Worm (Caenorhabditis elegans): ENCODE results near the gene dhs-7.

Gene dhs-7

DNA sequence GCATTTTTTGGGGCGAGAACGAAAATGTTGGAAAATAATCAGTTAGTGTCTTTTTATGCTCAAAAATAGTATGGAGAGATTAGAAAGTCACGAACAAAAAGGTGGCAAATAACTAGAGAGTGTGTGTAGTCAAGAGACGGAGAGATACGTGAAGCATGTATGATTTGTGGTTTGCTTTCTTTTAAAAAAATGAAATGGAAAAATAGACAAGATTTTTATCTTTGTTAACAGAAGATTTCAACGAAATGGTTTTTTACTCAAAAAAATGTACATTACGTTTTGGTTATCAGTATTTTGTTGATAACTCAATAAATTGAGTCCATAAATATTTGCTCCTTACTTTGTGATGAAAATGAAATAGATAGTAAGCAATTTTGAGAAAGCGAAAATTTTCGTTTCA is at the start of gene dhs-7:
Gene dhs-7, minus strand, starts transcription at position 277 of the 400 bp plus-strand sequence.
- no peak for TF ChIP-seq sea-1 (GFP tag; conservative IDR thresholded peaks at IDR 0.05)
- TF ChIP-seq ets-7 (tag; optimal IDR thresholded peaks at IDR 0.05): no peak
- no peak for TF ChIP-seq ama-1 (optimal IDR thresholded peaks at IDR 0.05)
- TF ChIP-seq tbx-11 (GFP tag; IDR thresholded peaks at IDR 0.05): no peak
- TF ChIP-seq tbx-37 (GFP tag; conservative IDR thresholded peaks at IDR 0.05): no peak
- no peak for TF ChIP-seq tra-4 (tag; optimal IDR thresholded peaks at IDR 0.05)
- TF ChIP-seq ceh-36 (tag; optimal IDR thresholded peaks at IDR 0.05): no peak
- no peak for TF ChIP-seq F13C5.2 (tag; optimal IDR thresholded peaks at IDR 0.05)
- TF ChIP-seq pes-1 (GFP tag; IDR thresholded peaks at IDR 0.05): no peak
- TF ChIP-seq aly-1 (tag; optimal IDR thresholded peaks at IDR 0.05): no peak
- TF ChIP-seq hmg-4 (GFP tag; optimal IDR thresholded peaks at IDR 0.05): no peak
- no peak for TF ChIP-seq flt-1 (GFP tag; IDR thresholded peaks at IDR 0.05)
- no peak for TF ChIP-seq scrt-1 (GFP tag; IDR thresholded peaks at IDR 0.05)
- no peak for TF ChIP-seq B0310.2 (tag; optimal IDR thresholded peaks at IDR 0.05)
- no peak for TF ChIP-seq ceh-13 (GFP tag; optimal IDR thresholded peaks at IDR 0.05)
- no peak for TF ChIP-seq hmbx-1 (tag; optimal IDR thresholded peaks at IDR 0.05)

DNA sequence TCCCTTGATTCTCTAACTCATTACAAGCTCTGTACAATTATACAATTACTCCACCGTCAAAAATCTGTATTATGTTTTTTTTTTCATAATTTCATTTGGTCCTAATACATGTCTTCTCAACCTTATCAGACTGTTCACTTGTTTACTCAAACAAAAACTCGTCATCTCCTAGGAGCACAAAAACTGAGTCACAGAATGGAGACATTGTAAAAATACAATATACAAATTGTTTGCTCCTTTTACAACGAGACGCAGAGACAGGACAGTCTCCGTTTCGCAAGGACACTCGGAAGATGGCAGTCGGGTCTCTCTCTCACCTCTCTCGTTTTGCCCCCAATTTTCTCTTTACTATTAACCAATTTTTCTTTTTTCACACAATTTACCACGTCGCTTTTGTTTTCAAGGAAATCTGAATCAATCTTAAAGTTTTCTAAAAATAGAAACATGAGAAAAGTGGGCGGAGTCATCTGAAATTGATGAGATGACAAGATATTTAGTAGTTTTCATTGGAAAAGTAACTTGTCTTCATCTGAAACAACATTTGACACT is 47.4 kb upstream of the dhs-7 start, which contains the start of gene F32A5.8:
Gene F32A5.8, plus strand, starts transcription at position 499 of the 549 bp plus-strand sequence.
- TF ChIP-seq ceh-36 (tag; optimal IDR thresholded peaks at IDR 0.05) (no peak), flt-1 (GFP tag; IDR thresholded peaks at IDR 0.05) (no peak), tbx-11 (GFP tag; IDR thresholded peaks at IDR 0.05) (no peak)

- TF ChIP-seq hnd-1 (tag; optimal IDR thresholded peaks at IDR 0.05) (no peak), aly-1 (tag; optimal IDR thresholded peaks at IDR 0.05) (no peak), tra-4 (tag; optimal IDR thresholded peaks at IDR 0.05) (no peak), ets-7 (tag; optimal IDR thresholded peaks at IDR 0.05) (no peak), tbx-11 (GFP tag; IDR thresholded peaks at IDR 0.05) (no peak), F13C5.2 (tag; optimal IDR thresholded peaks at IDR 0.05) (no peak), scrt-1 (GFP tag; IDR thresholded peaks at IDR 0.05) (no peak)
Measured at ce11 chrII:7253073-7253472, 44.8 kb upstream of the dhs-7 start, which contains the start of gene lsm-4. lsm-4 (minus strand) TSS chrII:7253163.

DNA sequence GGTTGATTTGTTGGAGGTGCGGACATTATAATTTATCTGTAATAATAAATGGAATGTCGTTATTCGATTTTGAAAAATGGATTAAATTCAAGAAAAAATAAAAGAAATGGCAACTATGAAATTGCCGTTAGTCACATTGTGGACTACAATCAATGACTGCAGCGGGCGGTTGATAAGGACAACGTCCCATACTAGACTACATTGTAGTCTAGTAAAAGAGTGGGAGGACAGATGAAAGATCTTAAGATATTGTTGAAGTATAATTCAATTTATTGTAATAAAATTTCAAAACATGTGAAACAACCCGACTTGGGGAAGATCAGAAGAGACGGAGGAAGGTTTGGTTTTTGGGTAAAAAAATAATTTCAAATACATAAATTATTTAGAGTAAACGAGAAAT is 43.7 kb upstream of the dhs-7 start, which contains the start of the genes prx-13 and ada-2:
Gene prx-13, minus strand, starts transcription at position 38 of the 400 bp plus-strand sequence.
Gene ada-2, plus strand, starts transcription at position 282 of the 400 bp plus-strand sequence.
- no peak for TF ChIP-seq B0310.2 (tag; optimal IDR thresholded peaks at IDR 0.05)
- no peak for TF ChIP-seq flt-1 (GFP tag; IDR thresholded peaks at IDR 0.05)
- no peak for TF ChIP-seq tbx-37 (GFP tag; conservative IDR thresholded peaks at IDR 0.05)
- no peak for TF ChIP-seq tra-4 (tag; optimal IDR thresholded peaks at IDR 0.05)
- TF ChIP-seq ama-1 (optimal IDR thresholded peaks at IDR 0.05): no peak

- TF ChIP-seq hmg-4 (GFP tag; optimal IDR thresholded peaks at IDR 0.05): no peak
- TF ChIP-seq aly-1 (tag; optimal IDR thresholded peaks at IDR 0.05): no peak
- no peak for TF ChIP-seq tbx-11 (GFP tag; IDR thresholded peaks at IDR 0.05)
- no peak for TF ChIP-seq pes-1 (GFP tag; IDR thresholded peaks at IDR 0.05)
- TF ChIP-seq flt-1 (GFP tag; IDR thresholded peaks at IDR 0.05): no peak
- no peak for TF ChIP-seq ets-7 (tag; optimal IDR thresholded peaks at IDR 0.05)
- no peak for TF ChIP-seq F13C5.2 (tag; optimal IDR thresholded peaks at IDR 0.05)
Measured at ce11 chrII:7245576-7245975, 37.3 kb upstream of the dhs-7 start, which contains the start of gene skpo-3. skpo-3 (plus strand) TSS chrII:7245876.

- TF ChIP-seq pes-1 (GFP tag; IDR thresholded peaks at IDR 0.05) (no peak), tbx-11 (GFP tag; IDR thresholded peaks at IDR 0.05) (no peak), flt-1 (GFP tag; IDR thresholded peaks at IDR 0.05) (no peak), tra-4 (tag; optimal IDR thresholded peaks at IDR 0.05) (no peak)
Measured at ce11 chrII:7242754-7243153, 34.5 kb upstream of the dhs-7 start.

ce11 chrII:7239705-7240104 is 31.4 kb upstream of the dhs-7 start:
- TF ChIP-seq ama-1 (optimal IDR thresholded peaks at IDR 0.05) (no peak), hmg-4 (GFP tag; optimal IDR thresholded peaks at IDR 0.05) (no peak), tra-4 (tag; optimal IDR thresholded peaks at IDR 0.05) (no peak), B0310.2 (tag; optimal IDR thresholded peaks at IDR 0.05) (no peak), F13C5.2 (tag; optimal IDR thresholded peaks at IDR 0.05) (no peak), flt-1 (GFP tag; IDR thresholded peaks at IDR 0.05) (no peak), hmbx-1 (tag; optimal IDR thresholded peaks at IDR 0.05) (no peak), scrt-1 (GFP tag; IDR thresholded peaks at IDR 0.05) (no peak), pes-1 (GFP tag; IDR thresholded peaks at IDR 0.05) (no peak), ceh-13 (GFP tag; optimal IDR thresholded peaks at IDR 0.05) (no peak), ets-7 (tag; optimal IDR thresholded peaks at IDR 0.05) (no peak), sea-1 (GFP tag; conservative IDR thresholded peaks at IDR 0.05) (no peak)

ce11 chrII:7238791-7239190 is 30.5 kb upstream of the dhs-7 start:
- TF ChIP-seq B0310.2 (tag; optimal IDR thresholded peaks at IDR 0.05) (no peak), pes-1 (GFP tag; IDR thresholded peaks at IDR 0.05) (no peak), ets-7 (tag; optimal IDR thresholded peaks at IDR 0.05) (no peak), tbx-11 (GFP tag; IDR thresholded peaks at IDR 0.05) (no peak), aly-1 (tag; optimal IDR thresholded peaks at IDR 0.05) (no peak), tra-4 (tag; optimal IDR thresholded peaks at IDR 0.05) (no peak), tbx-37 (GFP tag; conservative IDR thresholded peaks at IDR 0.05) (no peak), ceh-36 (tag; optimal IDR thresholded peaks at IDR 0.05) (no peak), ceh-13 (GFP tag; optimal IDR thresholded peaks at IDR 0.05) (no peak), flt-1 (GFP tag; IDR thresholded peaks at IDR 0.05) (no peak), F13C5.2 (tag; optimal IDR thresholded peaks at IDR 0.05) (no peak), hmg-4 (GFP tag; optimal IDR thresholded peaks at IDR 0.05) (no peak), hnd-1 (tag; optimal IDR thresholded peaks at IDR 0.05) (no peak), hmbx-1 (tag; optimal IDR thresholded peaks at IDR 0.05) (no peak), ama-1 (optimal IDR thresholded peaks at IDR 0.05) (no peak), sea-1 (GFP tag; conservative IDR thresholded peaks at IDR 0.05) (no peak), scrt-1 (GFP tag; IDR thresholded peaks at IDR 0.05) (no peak)
